Worm (Caenorhabditis elegans) whole organism, L1 larva: Measurements from ENCODE around the gene F41G3.19.

Experiments used
- ama-1 ChIP-seq: fragments of 150-350 bp; optimal IDR thresholded peaks from 2 replicates; lab custom pipeline; 2014
- ceh-82 ChIP-seq, 3 experiments: fragments of 150-350 bp in 1 of 3; sonication (generic microtip) in 2 of 3; optimal IDR thresholded peaks; 2 replicates each; lab custom pipeline; 2014 to 2017; ENCODE audit warnings: missing biosample characterization in 3 of 3, missing genetic modification characterization in 3 of 3
- egl-27 ChIP-seq, 2 experiments: fragments of 150-350 bp in 1 of 2; sonication (generic microtip); optimal IDR thresholded peaks; 3 replicates each; lab custom pipeline; 2017 to 2018; ENCODE audit warnings: missing biosample characterization in 2 of 2, missing genetic modification characterization in 2 of 2, missing genetic modification reagents in 2 of 2
- elt-3 ChIP-seq, 6 experiments: fragments of 150-350 bp in 1 of 6; sonication (generic microtip); optimal IDR thresholded peaks; 2 replicates each; lab custom pipeline; 2017 to 2018; ENCODE audit warnings: missing biosample characterization in 6 of 6, missing genetic modification characterization in 6 of 6, inconsistent platforms in 1 of 6
- fos-1 ChIP-seq: fragments of 150-350 bp; optimal IDR thresholded peaks from 2 replicates; lab custom pipeline; 2014; ENCODE audit warnings: missing biosample characterization, missing genetic modification characterization
- irx-1 ChIP-seq: sonication (generic microtip); optimal IDR thresholded peaks from 2 replicates; lab custom pipeline; 2016; ENCODE audit warnings: missing genetic modification characterization, missing compliant biosample characterization
- lin-13 ChIP-seq: fragments of 150-350 bp; optimal IDR thresholded peaks from 2 replicates; lab custom pipeline; 2014; ENCODE audit warnings: missing biosample characterization, missing genetic modification reagents, missing genetic modification characterization
- lin-15B ChIP-seq: fragments of 150-350 bp; sonication (generic microtip); optimal IDR thresholded peaks from 3 replicates; lab custom pipeline; 2014; ENCODE audit warnings: missing biosample characterization, missing genetic modification characterization
- nhr-11 ChIP-seq: fragments of 150-350 bp; optimal IDR thresholded peaks from 2 replicates; lab custom pipeline; 2014; ENCODE audit warnings: missing biosample characterization, missing genetic modification characterization
- nhr-85 ChIP-seq: sonication (generic microtip); peaks from one replicate; lab custom pipeline; 2016; ENCODE audit warnings: missing genetic modification characterization, inconsistent platforms, missing compliant biosample characterization
- rnt-1 ChIP-seq: sonication (generic microtip); optimal IDR thresholded peaks from 2 replicates; lab custom pipeline; 2016; ENCODE audit warnings: mild to moderate bottlenecking, missing genetic modification characterization, moderate library complexity, missing compliant biosample characterization
- sox-4 ChIP-seq: sonication (generic microtip); optimal IDR thresholded peaks from 2 replicates; lab custom pipeline; 2016; ENCODE audit warnings: missing genetic modification characterization, missing compliant biosample characterization
- sptf-1 ChIP-seq: fragments of 150-350 bp; optimal IDR thresholded peaks from 2 replicates; lab custom pipeline; 2014; ENCODE audit warnings: missing biosample characterization, missing genetic modification characterization
- zip-4 ChIP-seq: fragments of 200-800 bp; sonication (Bioruptor generic); optimal IDR thresholded peaks from 2 replicates; lab custom pipeline; 2018; ENCODE audit warnings: mild to moderate bottlenecking, missing genetic modification characterization, moderate library complexity, missing compliant biosample characterization

DNA sequence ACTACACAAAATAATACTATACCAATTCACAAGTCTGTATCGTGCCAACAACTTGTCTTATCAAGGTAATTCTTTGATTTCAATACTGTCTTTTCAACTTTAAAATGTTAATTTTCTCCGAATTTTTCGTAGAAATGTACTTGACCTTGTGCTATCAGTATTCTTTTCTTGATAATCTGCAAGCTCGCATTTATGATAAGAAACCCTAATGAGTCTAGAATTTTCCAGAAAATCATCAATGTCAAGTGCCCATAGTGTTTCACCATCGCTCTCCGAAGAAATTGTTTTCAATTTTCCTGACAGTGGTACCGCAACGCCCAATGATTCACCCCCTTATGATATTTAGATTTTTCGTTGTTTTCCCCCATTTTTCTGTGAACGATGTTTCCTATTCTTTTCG lies 29.3 kb upstream of the F41G3.19 start:
- TF ChIP-seq sptf-1 (no peak), lin-15B (tag; lab: Kevin White, UChicago) (no peak), ama-1 (lab: Kevin White, UChicago) (no peak), fos-1 (tag; lab: Kevin White, UChicago) (no peak), nhr-85 (tag; lab: Kevin White, UChicago) (no peak), nhr-11 (tag; lab: Kevin White, UChicago) (no peak), ceh-82 (tag; optimal IDR thresholded peaks at IDR 0.05; lab: Kevin White, UChicago) (no peak), zip-4 (no peak), elt-3 (tag; optimal IDR thresholded peaks at IDR 0.05; lab: Kevin White, UChicago) (no peak), egl-27 (tag; optimal IDR thresholded peaks at IDR 0.05; lab: Kevin White, UChicago) (no peak), irx-1 (tag; lab: Kevin White, UChicago) (no peak), rnt-1 (no peak), sox-4 (tag; lab: Kevin White, UChicago) (no peak), lin-13 (GFP tag; lab: Kevin White, UChicago) (no peak)
